Worm (Caenorhabditis elegans): ENCODE measurements around the gene R01H2.8.

Gene R01H2.8

DNA sequence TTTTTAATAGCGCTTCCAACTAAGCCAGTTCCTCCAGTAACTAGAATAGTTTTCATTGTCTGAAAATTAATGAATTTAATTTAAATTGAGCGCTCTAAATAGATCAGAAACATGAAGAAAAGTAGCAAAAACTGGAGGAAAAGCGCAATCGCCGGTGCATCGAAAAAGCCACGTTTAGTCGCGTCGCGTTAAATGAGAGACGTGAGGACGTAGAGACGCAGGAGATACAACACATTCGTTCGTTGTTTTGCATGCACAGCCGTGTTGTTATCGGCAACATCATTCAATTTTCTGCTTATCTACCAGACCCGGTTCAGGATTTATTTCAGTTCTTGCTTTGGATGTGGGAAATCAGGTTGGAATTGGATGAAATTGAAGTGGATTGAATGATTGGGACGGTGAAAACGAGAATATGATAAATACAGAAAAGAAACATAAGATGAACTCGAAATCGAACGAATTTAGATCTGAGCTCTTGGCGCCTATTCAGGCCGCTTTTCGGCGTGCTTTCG is 1.4 kb upstream of the R01H2.8 start, which contains the start of gene ger-1:
Gene ger-1 (minus strand): TSS at position 93 of the 512 bp plus-strand sequence.
- TF ChIP-seq egl-13 (tag; optimal IDR thresholded peaks at IDR 0.05) (no peak), zip-4 (GFP tag; optimal IDR thresholded peaks at IDR 0.05) (no peak), pax-3 (tag; optimal IDR thresholded peaks at IDR 0.05) (no peak), nhr-77 (tag; optimal IDR thresholded peaks at IDR 0.05) (no peak), tlp-1 (tag; optimal IDR thresholded peaks at IDR 0.05) (no peak), pqm-1 (tag; optimal IDR thresholded peaks at IDR 0.05) (no peak), rnt-1 (tag; optimal IDR thresholded peaks at IDR 0.05) (no peak), nhr-76 (tag; optimal IDR thresholded peaks at IDR 0.05) (no peak), nhr-90 (tag; optimal IDR thresholded peaks at IDR 0.05; ENCODE audit: poor library complexity) (no peak), vab-15 (tag; optimal IDR thresholded peaks at IDR 0.05) (no peak), dpl-1 (GFP tag; optimal IDR thresholded peaks at IDR 0.05) (peak in 1 of 3 experiments; percentile 3), fkh-8 (tag; optimal IDR thresholded peaks at IDR 0.05) (no peak), unc-98 (GFP tag; IDR thresholded peaks at IDR 0.05) (no peak), ceh-88 (GFP tag; IDR thresholded peaks at IDR 0.05) (no peak), efl-1 (optimal IDR thresholded peaks at IDR 0.05) (no peak), efl-1 (GFP tag; optimal IDR thresholded peaks at IDR 0.05 in 1 of 2) (peak in 1 of 2 experiments; percentile 93), nhr-47 (tag; optimal IDR thresholded peaks at IDR 0.05) (no peak), lin-35 (GFP tag; optimal IDR thresholded peaks at IDR 0.05) (peak in 1 of 2 experiments; percentile 13), alr-1 (tag; optimal IDR thresholded peaks at IDR 0.05; ENCODE audit: borderline replicate concordance) (no peak), ceh-8 (GFP tag; optimal IDR thresholded peaks at IDR 0.05) (no peak), unc-86 (tag; optimal IDR thresholded peaks at IDR 0.05) (no peak), nhr-85 (tag) (no peak), isw-1 (GFP tag; IDR thresholded peaks at IDR 0.05) (no peak), zag-1 (tag; optimal IDR thresholded peaks at IDR 0.05) (no peak)

DNA sequence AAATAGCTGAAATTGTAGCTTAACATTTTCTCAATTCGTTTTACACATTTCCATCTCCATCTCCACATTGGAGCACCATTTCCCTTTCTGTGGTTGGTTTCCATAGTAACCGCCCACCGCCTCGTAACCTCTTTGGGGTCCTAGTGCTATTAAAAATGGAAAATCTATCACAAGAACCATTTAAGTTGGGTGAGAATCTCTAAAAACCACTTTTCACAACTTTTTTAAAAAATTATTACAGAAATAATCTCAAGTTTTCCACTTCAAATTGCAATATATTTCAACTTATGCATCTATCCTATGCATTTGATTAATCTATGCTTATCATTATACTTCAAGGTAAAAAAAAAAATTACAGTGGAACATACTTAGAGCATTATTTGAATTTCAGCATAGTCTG is 1.1 kb downstream of the R01H2.8 start, which contains the start of gene tmem-17:
Gene tmem-17 (plus strand): TSS at position 301 of the 400 bp plus-strand sequence.
- TF ChIP-seq C04F5.9 (tag; optimal IDR thresholded peaks at IDR 0.05), result no peak
- TF ChIP-seq elt-2 (tag; optimal IDR thresholded peaks at IDR 0.05), result no peak
- TF ChIP-seq hpl-2 (GFP tag; optimal IDR thresholded peaks at IDR 0.05), result no peak
- TF ChIP-seq fkh-4 (tag; optimal IDR thresholded peaks at IDR 0.05; ENCODE audit: borderline replicate concordance), result no peak
- no peak for TF ChIP-seq nhr-20 (tag; optimal IDR thresholded peaks at IDR 0.05)
- TF ChIP-seq unc-98 (GFP tag; IDR thresholded peaks at IDR 0.05), result no peak
- TF ChIP-seq tlp-1 (tag; optimal IDR thresholded peaks at IDR 0.05), result no peak
- TF ChIP-seq nhr-47 (tag; optimal IDR thresholded peaks at IDR 0.05), result no peak
- no peak for TF ChIP-seq C16A3.4 (tag; optimal IDR thresholded peaks at IDR 0.05)
- TF ChIP-seq snpc-4 (tag; optimal IDR thresholded peaks at IDR 0.05), result no peak
- TF ChIP-seq efl-1 (optimal IDR thresholded peaks at IDR 0.05), result no peak
- TF ChIP-seq efl-1 (GFP tag; optimal IDR thresholded peaks at IDR 0.05 in 1 of 2), result no peak
- no peak for TF ChIP-seq nhr-71 (tag; optimal IDR thresholded peaks at IDR 0.05)
- no peak for TF ChIP-seq sptf-1 (tag; optimal IDR thresholded peaks at IDR 0.05)
- TF ChIP-seq fkh-8 (tag; optimal IDR thresholded peaks at IDR 0.05), result no peak
- TF ChIP-seq nhr-84 (tag; optimal IDR thresholded peaks at IDR 0.05), result no peak
- no peak for TF ChIP-seq alr-1 (tag; optimal IDR thresholded peaks at IDR 0.05; ENCODE audit: borderline replicate concordance)
- no peak for TF ChIP-seq snu-23 (GFP tag; optimal IDR thresholded peaks at IDR 0.05)

DNA sequence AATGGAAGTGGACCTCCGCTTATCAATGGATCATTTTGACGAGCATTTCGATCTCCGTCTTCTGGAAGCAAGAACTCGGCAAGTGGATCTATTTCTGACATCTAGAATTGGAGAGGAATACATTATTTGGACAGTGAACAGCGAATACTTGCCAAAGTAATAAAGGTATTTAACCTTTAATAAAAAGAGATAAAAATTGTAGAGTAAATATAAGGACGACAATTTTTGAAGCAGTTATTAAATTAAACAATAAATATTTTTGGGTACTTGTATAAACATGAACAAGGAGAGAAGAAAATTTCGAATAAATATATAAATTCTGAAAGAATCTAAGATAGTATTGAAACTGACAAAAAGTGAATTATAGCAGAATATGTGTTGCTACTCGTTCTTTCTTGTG is 3.6 kb downstream of the R01H2.8 start, which contains the start of gene lin-37:
Gene lin-37 (minus strand): TSS at position 101 of the 400 bp plus-strand sequence.
- TF ChIP-seq unc-62 (GFP tag; optimal IDR thresholded peaks at IDR 0.05) (no peak), nhr-84 (tag; optimal IDR thresholded peaks at IDR 0.05) (no peak), nhr-19 (GFP tag; conservative IDR thresholded peaks at IDR 0.05) (no peak), fkh-4 (tag; optimal IDR thresholded peaks at IDR 0.05; ENCODE audit: borderline replicate concordance) (no peak), nhr-77 (tag; optimal IDR thresholded peaks at IDR 0.05) (no peak), C16A3.4 (tag; optimal IDR thresholded peaks at IDR 0.05) (no peak), skn-1 (tag; optimal IDR thresholded peaks at IDR 0.05) (no peak), mep-1 (tag; optimal IDR thresholded peaks at IDR 0.05) (no peak), lin-14 (GFP tag; optimal IDR thresholded peaks at IDR 0.05) (no peak)
